Fruit fly (Drosophila melanogaster) whole organism, embryonic: ENCODE data around the gene CG4854.

Experiments used
- Asciz ChIP-seq: fragments of 200-800 bp; sonication (Bioruptor generic); optimal IDR thresholded peaks from 2 replicates; lab custom pipeline; 2017; ENCODE audit warnings: missing biosample characterization, mild to moderate bottlenecking, missing genetic modification characterization, missing genetic modification reagents
- B-H2 ChIP-seq: fragments of 200-800 bp; sonication (Bioruptor generic); optimal IDR thresholded peaks from 2 replicates; lab custom pipeline; 2018; ENCODE audit warnings: missing biosample characterization, mild to moderate bottlenecking, missing genetic modification characterization
- Bdp1 ChIP-seq: fragments of 200-800 bp; sonication (Bioruptor generic); optimal IDR thresholded peaks from 3 replicates; lab custom pipeline; 2016; ENCODE audit warnings: missing biosample characterization, missing genetic modification characterization
- CG10274 ChIP-seq: fragments of 200-800 bp; sonication (Bioruptor generic); optimal IDR thresholded peaks from 3 replicates; lab custom pipeline; 2017; ENCODE audit warnings: missing biosample characterization, mild to moderate bottlenecking, missing genetic modification characterization
- CG11456 ChIP-seq: fragments of 200-800 bp; sonication (Bioruptor generic); IDR thresholded peaks from 3 replicates; pipeline ENCODE4 v1.3.6; 2022; ENCODE audit warnings: missing biosample characterization, missing genetic modification characterization
- CG11695 ChIP-seq: fragments of 200-800 bp; sonication (Bioruptor generic); IDR thresholded peaks from 3 replicates; pipeline ENCODE4 v1.3.6; 2022; ENCODE audit warnings: missing biosample characterization, missing genetic modification characterization
- CG12744 ChIP-seq: fragments of 200-800 bp; sonication (Bioruptor generic); optimal IDR thresholded peaks from 2 replicates; lab custom pipeline; 2016; ENCODE audit warnings: missing biosample characterization, missing genetic modification characterization
- CG12942 ChIP-seq: fragments of 200-800 bp; sonication (Bioruptor generic); optimal IDR thresholded peaks from 3 replicates; lab custom pipeline; 2016; ENCODE audit warnings: missing biosample characterization, missing genetic modification characterization
- CG13287 ChIP-seq: fragments of 200-800 bp; sonication (Bioruptor generic); IDR thresholded peaks from 2 replicates; pipeline ENCODE4 v1.3.6; 2022; ENCODE audit warnings: missing biosample characterization, missing genetic modification characterization; ENCODE audit not compliant: partially characterized antibody
- CG13624 ChIP-seq: fragments of 200-800 bp; sonication (Bioruptor generic); optimal IDR thresholded peaks from 2 replicates; lab custom pipeline; 2016; ENCODE audit warnings: missing biosample characterization, missing genetic modification characterization
- CG17361 ChIP-seq: fragments of 200-800 bp; sonication (Bioruptor generic); IDR thresholded peaks from 3 replicates; pipeline ENCODE4 v1.3.6; 2022; ENCODE audit warnings: missing biosample characterization, missing genetic modification characterization
- CG17829 ChIP-seq: fragments of 200-800 bp; optimal IDR thresholded peaks from 2 replicates; lab custom pipeline; 2019; ENCODE audit warnings: missing biosample characterization, mild to moderate bottlenecking, missing genetic modification characterization, moderate library complexity
- CG18262 ChIP-seq: fragments of 200-800 bp; optimal IDR thresholded peaks from 3 replicates; lab custom pipeline; 2019; ENCODE audit warnings: missing biosample characterization, mild to moderate bottlenecking, missing genetic modification characterization, moderate library complexity
- CG18619 ChIP-seq: fragments of 200-800 bp; sonication (Bioruptor generic); optimal IDR thresholded peaks from 3 replicates; lab custom pipeline; 2017; ENCODE audit warnings: missing biosample characterization, mild to moderate bottlenecking, missing genetic modification characterization
- CG3065 ChIP-seq: fragments of 200-800 bp; sonication (Bioruptor generic); optimal IDR thresholded peaks from 2 replicates; lab custom pipeline; 2016; ENCODE audit warnings: missing biosample characterization, missing genetic modification characterization
- CG34224 ChIP-seq: fragments of 200-800 bp; sonication (Bioruptor generic); IDR thresholded peaks from 3 replicates; pipeline ENCODE4 v1.3.6; 2022; ENCODE audit warnings: missing biosample characterization, missing genetic modification characterization; ENCODE audit not compliant: partially characterized antibody
- CG3847 ChIP-seq: fragments of 200-800 bp; sonication (Bioruptor generic); IDR thresholded peaks from 2 replicates; pipeline ENCODE4 v1.3.6; 2022; ENCODE audit warnings: missing biosample characterization, missing genetic modification characterization
- CG4404 ChIP-seq: fragments of 200-800 bp; sonication (Bioruptor generic); IDR thresholded peaks from 2 replicates; pipeline ENCODE4 v1.3.6; 2022; ENCODE audit warnings: missing biosample characterization, missing genetic modification characterization
- CG4707 ChIP-seq: fragments of 200-800 bp; sonication (Bioruptor generic); optimal IDR thresholded peaks from 2 replicates; lab custom pipeline; 2018; ENCODE audit warnings: missing biosample characterization, mild to moderate bottlenecking, missing genetic modification characterization, moderate library complexity
- CG4854 ChIP-seq: fragments of 200-800 bp; sonication (Bioruptor generic); optimal IDR thresholded peaks from 2 replicates; lab custom pipeline; 2016; ENCODE audit warnings: missing biosample characterization, missing genetic modification characterization, inconsistent platforms
- CG6175 ChIP-seq: fragments of 200-800 bp; sonication (Bioruptor generic); IDR thresholded peaks from 3 replicates; pipeline ENCODE4 v1.3.6; 2022; ENCODE audit warnings: missing biosample characterization, missing genetic modification characterization
- CG8478 ChIP-seq: fragments of >200 bp; optimal IDR thresholded peaks from 2 replicates; lab custom pipeline; 2018
- CG9609 ChIP-seq: fragments of 200-800 bp; sonication (Bioruptor generic); optimal IDR thresholded peaks from 3 replicates; lab custom pipeline; 2016; ENCODE audit warnings: missing biosample characterization, missing genetic modification characterization
- D19A ChIP-seq: fragments of 200-800 bp; optimal IDR thresholded peaks from 3 replicates; lab custom pipeline; 2019; ENCODE audit warnings: missing biosample characterization, mild to moderate bottlenecking, missing genetic modification characterization, moderate library complexity
- D19B ChIP-seq: fragments of 200-800 bp; sonication (Bioruptor generic); optimal IDR thresholded peaks from 2 replicates; lab custom pipeline; 2017; ENCODE audit warnings: missing biosample characterization, mild to moderate bottlenecking, missing genetic modification characterization
- Dek ChIP-seq: fragments of 200-800 bp; sonication (Bioruptor generic); optimal IDR thresholded peaks from 3 replicates; lab custom pipeline; 2019; ENCODE audit warnings: missing biosample characterization, mild to moderate bottlenecking, missing genetic modification characterization, moderate library complexity
- Dp ChIP-seq: fragments of 200-800 bp; sonication (Bioruptor generic); optimal IDR thresholded peaks from 2 replicates; lab custom pipeline; 2018; ENCODE audit warnings: missing biosample characterization, mild to moderate bottlenecking, missing genetic modification characterization, moderate library complexity
- E2f1 ChIP-seq: fragments of 200-800 bp; sonication (Bioruptor generic); IDR thresholded peaks from 2 replicates; pipeline ENCODE4 v1.3.6; 2022; ENCODE audit warnings: missing biosample characterization, missing genetic modification characterization
- Fer3 ChIP-seq: fragments of 200-800 bp; sonication (Bioruptor generic); optimal IDR thresholded peaks from 2 replicates; lab custom pipeline; 2018; ENCODE audit warnings: missing biosample characterization, mild to moderate bottlenecking, missing genetic modification characterization, moderate library complexity
- Gsc ChIP-seq: fragments of 200-800 bp; sonication (Bioruptor generic); IDR thresholded peaks from 2 replicates; pipeline ENCODE4 v1.3.6; 2022; ENCODE audit warnings: missing biosample characterization, missing genetic modification characterization
- HLHmδ ChIP-seq: fragments of 200-800 bp; sonication (Bioruptor generic); optimal IDR thresholded peaks from 2 replicates; lab custom pipeline; 2018; ENCODE audit warnings: missing biosample characterization, mild to moderate bottlenecking, missing genetic modification characterization, moderate library complexity
- Max ChIP-seq: fragments of 200-800 bp; sonication (Bioruptor generic); optimal IDR thresholded peaks from 2 replicates; lab custom pipeline; 2016; ENCODE audit warnings: missing biosample characterization, mild to moderate bottlenecking, missing genetic modification characterization
- Nf-YA ChIP-seq: fragments of 200-800 bp; sonication (Bioruptor generic); IDR thresholded peaks from 2 replicates; pipeline ENCODE4 v1.3.6; 2022; ENCODE audit warnings: missing biosample characterization, missing genetic modification characterization
- Ravus ChIP-seq: fragments of 200-800 bp; sonication (Bioruptor generic); IDR thresholded peaks from 2 replicates; pipeline ENCODE4 v1.3.6; 2022; ENCODE audit warnings: missing biosample characterization, missing genetic modification characterization
- abd-A ChIP-seq: fragments of 200-800 bp; sonication (Bioruptor generic); optimal IDR thresholded peaks from 3 replicates; lab custom pipeline; 2019; ENCODE audit warnings: missing biosample characterization, mild to moderate bottlenecking, missing genetic modification characterization, moderate library complexity
- chm ChIP-seq: fragments of 200-800 bp; sonication (Bioruptor generic); IDR thresholded peaks from 2 replicates; pipeline ENCODE4 v1.3.6; 2022; ENCODE audit warnings: missing biosample characterization, missing genetic modification characterization
- cwo ChIP-seq: fragments of 200-800 bp; sonication (Bioruptor generic); optimal IDR thresholded peaks from 3 replicates; lab custom pipeline; 2017; ENCODE audit warnings: missing biosample characterization, missing genetic modification characterization, mild to moderate bottlenecking, moderate library complexity, missing genetic modification reagents
- dpn ChIP-seq, 2 experiments: fragments of 200-800 bp; sonication (Bioruptor generic); optimal IDR thresholded peaks; 3 replicates each; lab custom pipeline; 2016; ENCODE audit warnings: missing biosample characterization in 2 of 2, missing genetic modification characterization in 2 of 2
- inv ChIP-seq: fragments of 200-800 bp; sonication (Bioruptor generic); IDR thresholded peaks from 2 replicates; pipeline ENCODE4 v1.3.6; 2022; ENCODE audit warnings: missing biosample characterization, missing genetic modification characterization; ENCODE audit not compliant: partially characterized antibody
- kah ChIP-seq: fragments of 200-800 bp; sonication (Bioruptor generic); optimal IDR thresholded peaks from 2 replicates; lab custom pipeline; 2018; ENCODE audit warnings: missing biosample characterization, mild to moderate bottlenecking, missing genetic modification characterization
- ken ChIP-seq: fragments of 200-800 bp; sonication (Bioruptor generic); IDR thresholded peaks from 3 replicates; pipeline ENCODE4 v1.3.6; 2022; ENCODE audit warnings: missing biosample characterization, missing genetic modification characterization
- kni ChIP-seq: fragments of 200-800 bp; sonication (Bioruptor generic); optimal IDR thresholded peaks from 3 replicates; lab custom pipeline; 2017; ENCODE audit warnings: mild to moderate bottlenecking, missing biosample characterization, missing genetic modification reagents, missing genetic modification characterization
- lab ChIP-seq: fragments of 200-800 bp; sonication (Bioruptor generic); optimal IDR thresholded peaks from 3 replicates; lab custom pipeline; 2017; ENCODE audit warnings: missing biosample characterization, missing genetic modification characterization, mild to moderate bottlenecking, moderate library complexity, missing genetic modification reagents
- lov ChIP-seq, 2 experiments: fragments of 200-800 bp in 1 of 2; fragments of >200 bp in 1 of 2; sonication (Bioruptor generic) in 1 of 2; IDR thresholded peaks in 1 of 2; optimal IDR thresholded peaks in 1 of 2; 2 replicates in 1 of 2; 3 replicates in 1 of 2; pipeline versions ENCODE4 v1.3.6 to Lab custom; 2017 to 2022; ENCODE audit warnings: missing biosample characterization in 1 of 2, missing genetic modification characterization in 1 of 2
- pita ChIP-seq: fragments of 200-800 bp; sonication (Bioruptor generic); optimal IDR thresholded peaks from 2 replicates; lab custom pipeline; 2017; ENCODE audit warnings: missing biosample characterization, mild to moderate bottlenecking, missing genetic modification characterization
- psq ChIP-seq: fragments of 200-800 bp; sonication (Bioruptor generic); optimal IDR thresholded peaks from 2 replicates; lab custom pipeline; 2017; ENCODE audit warnings: missing biosample characterization, missing genetic modification characterization
- sr ChIP-seq: fragments of 200-800 bp; sonication (Bioruptor generic); IDR thresholded peaks from 3 replicates; pipeline ENCODE4 v1.3.6; 2022; ENCODE audit warnings: missing biosample characterization, missing genetic modification characterization
- sug ChIP-seq: fragments of 200-800 bp; optimal IDR thresholded peaks from 2 replicates; lab custom pipeline; 2019; ENCODE audit warnings: missing biosample characterization, mild to moderate bottlenecking, missing genetic modification characterization, moderate library complexity
- tgo ChIP-seq: fragments of 200-800 bp; sonication (Bioruptor generic); IDR thresholded peaks from 3 replicates; pipeline ENCODE4 v1.3.6; 2022; ENCODE audit warnings: missing biosample characterization, missing genetic modification characterization

CG4854 gene

dm6 chr3R:20031043-20031763 lies 3.3 kb downstream of the CG4854 start, which contains the start of gene trem (continued):
- TF ChIP-seq CG34224 (GFP tag; lab: Robert Waterston, UW) (no peak), CG3847 (peak; percentile 61), kah (GFP tag; lab: Kevin White, UChicago) (peak; percentile 8), CG18619 (GFP tag; lab: Kevin White, UChicago) (peak; percentile 71), inv (no peak), CG8478 (no peak), cwo (GFP tag; lab: Kevin White, UChicago) (peak; percentile 39), D19B (peak; percentile 87), CG4404 (GFP tag; lab: Robert Waterston, UW) (peak; percentile 85), sug (tag; lab: Kevin White, UChicago) (peak; percentile 82), CG17361 (peak; percentile 95), CG17829 (tag; lab: Kevin White, UChicago) (peak; percentile 68), pita (GFP tag; lab: Kevin White, UChicago) (no peak), abd-A (tag; lab: Kevin White, UChicago) (no peak), Ravus (GFP tag; lab: Robert Waterston, UW) (no peak), CG11456 (GFP tag; lab: Robert Waterston, UW) (peak; percentile 74), lab (GFP tag; lab: Kevin White, UChicago) (no peak), Fer3 (peak; percentile 63), Bdp1 (GFP tag; lab: Kevin White, UChicago) (peak; percentile 39), CG4854 (peak; percentile 70), kni (no peak), lov (optimal IDR thresholded peaks at IDR 0.05; lab: Kevin White, UChicago) (no peak), lov (GFP tag; IDR thresholded peaks at IDR 0.05; lab: Robert Waterston, UW) (no peak), CG12744 (no peak), E2f1 (GFP tag; lab: Robert Waterston, UW) (peak; percentile 67), dpn (GFP tag; optimal IDR thresholded peaks at IDR 0.05; lab: Kevin White, UChicago) (peak; percentile 58), CG12942 (GFP tag; lab: Kevin White, UChicago) (peak; percentile 64), CG13624 (GFP tag; lab: Kevin White, UChicago) (peak; percentile 42), B-H2 (GFP tag; lab: Kevin White, UChicago) (peak; percentile 49), Dek (peak; percentile 75), Nf-YA (GFP tag; lab: Robert Waterston, UW) (no peak), CG13287 (GFP tag; lab: Robert Waterston, UW) (0 out of 2 replicates have a peak, but pooled peaks have one; percentile 8), Max (GFP tag; lab: Kevin White, UChicago) (peak; percentile 58), sr (GFP tag; lab: Robert Waterston, UW) (no peak), CG10274 (GFP tag; lab: Kevin White, UChicago) (peak; percentile 38), CG18262 (peak; percentile 81), CG6175 (peak; percentile 31; the same call in 1 of the 3 replicates), ken (peak; percentile 62; the same call in 2 of the 3 replicates), CG11695 (GFP tag; lab: Robert Waterston, UW) (peak; percentile 49; the same call in 1 of the 3 replicates), Asciz (GFP tag; lab: Kevin White, UChicago) (no peak), CG3065 (GFP tag; lab: Kevin White, UChicago) (peak; percentile 22), Gsc (peak; percentile 60), tgo (peak; percentile 70), CG9609 (GFP tag; lab: Kevin White, UChicago) (peak; percentile 10), Dp (GFP tag; lab: Kevin White, UChicago) (peak; percentile 19), psq (GFP tag; lab: Kevin White, UChicago) (peak; percentile 61), CG4707 (GFP tag; lab: Kevin White, UChicago) (no peak), chm (GFP tag; lab: Robert Waterston, UW) (no peak), D19A (tag; lab: Kevin White, UChicago) (no peak), HLHmδ (GFP tag; lab: Kevin White, UChicago) (no peak)
